Worm (Caenorhabditis elegans) whole organism, young adult: ENCODE results near the gene dmd-7.

ENCODE experiments used
- B0019.2 ChIP-seq: fragments of 200-800 bp; sonication (Bioruptor generic); conservative IDR thresholded peaks from 2 replicates; pipeline ENCODE4 v1.3.6; 2022; ENCODE audit warnings: missing genetic modification reagents, missing genetic modification characterization, missing compliant biosample characterization
- B0261.1 ChIP-seq: sonication (generic microtip); optimal IDR thresholded peaks from 2 replicates; lab custom pipeline; 2016; ENCODE audit warnings: mild to moderate bottlenecking, missing genetic modification characterization, moderate library complexity, missing compliant biosample characterization
- B0336.3 ChIP-seq: fragments of 200-800 bp; sonication (Bioruptor generic); IDR thresholded peaks from 2 replicates; pipeline ENCODE4 v1.3.6; 2022; ENCODE audit warnings: missing genetic modification characterization, missing compliant biosample characterization
- F33H1.4 ChIP-seq: fragments of 200-800 bp; sonication (Bioruptor generic); IDR thresholded peaks from 2 replicates; pipeline ENCODE4 v1.3.6; 2022; ENCODE audit warnings: missing genetic modification reagents, missing genetic modification characterization, missing compliant biosample characterization
- F37B4.10 ChIP-seq: fragments of 200-800 bp; sonication (Bioruptor generic); IDR thresholded peaks from 2 replicates; pipeline ENCODE4 v1.3.6; 2022; ENCODE audit warnings: missing genetic modification characterization, missing compliant biosample characterization
- F49E8.2 ChIP-seq: sonication (generic microtip); optimal IDR thresholded peaks from 3 replicates; lab custom pipeline; 2017; ENCODE audit warnings: missing genetic modification characterization, mild to moderate bottlenecking, missing compliant biosample characterization, antibody characterized with exemption, moderate library complexity; ENCODE audit not compliant: insufficient read depth
- F55B11.4 ChIP-seq: sonication (generic microtip); optimal IDR thresholded peaks from 2 replicates; lab custom pipeline; 2016; ENCODE audit warnings: missing compliant biosample characterization, missing genetic modification characterization, borderline replicate concordance; ENCODE audit not compliant: insufficient read depth
- F57A8.1 ChIP-seq: fragments of 200-800 bp; sonication (Bioruptor generic); optimal IDR thresholded peaks from 2 replicates; lab custom pipeline; 2018; ENCODE audit warnings: mild to moderate bottlenecking, missing genetic modification characterization, moderate library complexity, missing compliant biosample characterization
- K11D2.4 ChIP-seq: fragments of 200-800 bp; sonication (Bioruptor generic); IDR thresholded peaks from 2 replicates; pipeline ENCODE4 v1.3.6; 2022; ENCODE audit warnings: missing genetic modification reagents, missing genetic modification characterization, missing compliant biosample characterization
- T07F8.4 ChIP-seq: sonication (generic microtip); optimal IDR thresholded peaks from 2 replicates; lab custom pipeline; 2016; ENCODE audit warnings: mild to moderate bottlenecking, missing genetic modification characterization, moderate library complexity, missing compliant biosample characterization
- Y79H2A.3 ChIP-seq: fragments of 200-800 bp; sonication (Bioruptor generic); conservative IDR thresholded peaks from 2 replicates; pipeline ENCODE4 v1.3.6; 2022; ENCODE audit warnings: missing genetic modification reagents, missing genetic modification characterization, missing compliant biosample characterization
- akir-1 ChIP-seq: fragments of 200-800 bp; sonication (Bioruptor generic); optimal IDR thresholded peaks from 2 replicates; lab custom pipeline; 2018; ENCODE audit warnings: mild to moderate bottlenecking, missing genetic modification characterization, moderate library complexity, missing compliant biosample characterization
- ama-1 ChIP-seq, 3 experiments: fragments of 150-350 bp in 1 of 3; sonication (generic microtip) in 2 of 3; optimal IDR thresholded peaks; 2 replicates each; lab custom pipeline; 2014 to 2018; ENCODE audit warnings: missing biosample characterization in 2 of 3, missing genetic modification characterization in 2 of 3, missing genetic modification reagents in 2 of 3
- atf-7 ChIP-seq: sonication (generic microtip); optimal IDR thresholded peaks from 2 replicates; lab custom pipeline; 2017; ENCODE audit warnings: mild to moderate bottlenecking, missing genetic modification characterization, missing compliant biosample characterization
- attf-3 ChIP-seq: fragments of 200-800 bp; sonication (Bioruptor generic); conservative IDR thresholded peaks from 2 replicates; pipeline ENCODE4 v1.3.6; 2022; ENCODE audit warnings: missing genetic modification reagents, missing genetic modification characterization, missing compliant biosample characterization
- attf-6 ChIP-seq: fragments of 200-800 bp; sonication (Bioruptor generic); IDR thresholded peaks from 2 replicates; pipeline ENCODE4 v1.3.6; 2022; ENCODE audit warnings: missing genetic modification reagents, missing genetic modification characterization, missing compliant biosample characterization
- bed-2 ChIP-seq: fragments of 200-800 bp; sonication (Bioruptor generic); IDR thresholded peaks from 2 replicates; pipeline ENCODE4 v1.3.6; 2022; ENCODE audit warnings: missing genetic modification reagents, missing genetic modification characterization, missing compliant biosample characterization
- cebp-1 ChIP-seq, 2 experiments: fragments of 200-800 bp in 1 of 2; sonication (Bioruptor generic) in 1 of 2; sonication (generic microtip) in 1 of 2; IDR thresholded peaks in 1 of 2; optimal IDR thresholded peaks in 1 of 2; 2 replicates each; pipeline versions ENCODE4 v1.3.6 to Lab custom; 2017 to 2022; ENCODE audit warnings: missing compliant biosample characterization in 2 of 2, missing genetic modification characterization in 2 of 2, mild to moderate bottlenecking in 1 of 2, missing genetic modification reagents in 1 of 2, moderate library complexity in 1 of 2
- die-1 ChIP-seq: sonication (generic microtip); optimal IDR thresholded peaks from 2 replicates; lab custom pipeline; 2016; ENCODE audit warnings: missing genotype, mild to moderate bottlenecking, missing genetic modification characterization, missing compliant biosample characterization
- dpff-1 ChIP-seq: sonication (generic microtip); optimal IDR thresholded peaks from 2 replicates; lab custom pipeline; 2017; ENCODE audit warnings: mild to moderate bottlenecking, missing genetic modification characterization, missing compliant biosample characterization
- egrh-3 ChIP-seq: fragments of 200-800 bp; sonication (Bioruptor generic); IDR thresholded peaks from 2 replicates; pipeline ENCODE4 v1.3.6; 2022; ENCODE audit warnings: missing genetic modification reagents, missing genetic modification characterization, missing compliant biosample characterization
- hmg-20 ChIP-seq: fragments of 200-800 bp; sonication (Bioruptor generic); IDR thresholded peaks from 2 replicates; pipeline ENCODE4 v1.3.6; 2022; ENCODE audit warnings: missing genetic modification reagents, missing genetic modification characterization, missing compliant biosample characterization
- hsf-1 ChIP-seq: fragments of 200-800 bp; sonication (Bioruptor generic); IDR thresholded peaks from 2 replicates; pipeline ENCODE4 v1.3.6; 2022; ENCODE audit warnings: missing genetic modification reagents, missing genetic modification characterization, missing compliant biosample characterization
- lin-40 ChIP-seq: sonication (generic microtip); optimal IDR thresholded peaks from 2 replicates; lab custom pipeline; 2016; ENCODE audit warnings: missing genetic modification characterization, mild to moderate bottlenecking, missing compliant biosample characterization, missing genotype, missing genetic modification reagents
- madf-6 ChIP-seq: fragments of 200-800 bp; sonication (Bioruptor generic); IDR thresholded peaks from 2 replicates; pipeline ENCODE4 v1.3.6; 2022; ENCODE audit warnings: missing genetic modification reagents, missing genetic modification characterization, missing compliant biosample characterization
- mes-4 ChIP-seq: sonication (generic microtip); optimal IDR thresholded peaks from 2 replicates; lab custom pipeline; 2016; ENCODE audit warnings: missing genotype, missing genetic modification characterization, missing compliant biosample characterization
- nfyb-1 ChIP-seq: fragments of 200-800 bp; sonication (Bioruptor generic); IDR thresholded peaks from 2 replicates; pipeline ENCODE4 v1.3.6; 2022; ENCODE audit warnings: missing genetic modification reagents, missing genetic modification characterization, missing compliant biosample characterization
- nhr-120 ChIP-seq: fragments of 200-800 bp; sonication (Bioruptor generic); IDR thresholded peaks from 2 replicates; pipeline ENCODE4 v1.3.6; 2022; ENCODE audit warnings: missing genetic modification characterization, missing compliant biosample characterization
- nhr-80 ChIP-seq: sonication (generic microtip); optimal IDR thresholded peaks from 2 replicates; lab custom pipeline; 2016; ENCODE audit warnings: missing genetic modification characterization, missing compliant biosample characterization
- pbrm-1 ChIP-seq: fragments of 200-800 bp; sonication (Bioruptor generic); IDR thresholded peaks from 2 replicates; pipeline ENCODE4 v1.3.6; 2022; ENCODE audit warnings: missing genetic modification reagents, missing genetic modification characterization, missing compliant biosample characterization
- rcor-1 ChIP-seq: fragments of 200-800 bp; sonication (Bioruptor generic); IDR thresholded peaks from 2 replicates; pipeline ENCODE4 v1.3.6; 2022; ENCODE audit warnings: missing genetic modification reagents, missing genetic modification characterization, missing compliant biosample characterization
- repo-1 ChIP-seq: sonication (generic microtip); optimal IDR thresholded peaks from 2 replicates; lab custom pipeline; 2017; ENCODE audit warnings: mild to moderate bottlenecking, missing genetic modification characterization, missing compliant biosample characterization
- rpc-1 ChIP-seq, 2 experiments: fragments of 150-350 bp in 1 of 2; sonication (generic microtip) in 1 of 2; optimal IDR thresholded peaks; 2 replicates each; lab custom pipeline; 2014 to 2018; ENCODE audit warnings: missing biosample characterization in 1 of 2, missing genetic modification characterization in 1 of 2, missing genetic modification reagents in 1 of 2, missing genotype in 1 of 2
- snpc-1.1 ChIP-seq: sonication (generic microtip); optimal IDR thresholded peaks from 2 replicates; lab custom pipeline; 2017; ENCODE audit warnings: missing genetic modification characterization, mild to moderate bottlenecking, missing compliant biosample characterization, antibody characterized with exemption, moderate library complexity, missing genotype, missing genetic modification reagents; ENCODE audit not compliant: insufficient read depth
- snpc-1.3 ChIP-seq: sonication (generic microtip); optimal IDR thresholded peaks from 2 replicates; lab custom pipeline; 2017; ENCODE audit warnings: missing genetic modification characterization, mild to moderate bottlenecking, missing compliant biosample characterization, antibody characterized with exemption, moderate library complexity, missing genotype, missing genetic modification reagents; ENCODE audit not compliant: insufficient read depth
- snpc-4 ChIP-seq, 5 experiments: fragments of 150-350 bp in 1 of 5; sonication (generic microtip) in 4 of 5; optimal IDR thresholded peaks; 2 replicates each; lab custom pipeline; 2014 to 2018; ENCODE audit warnings: missing genetic modification characterization in 5 of 5, missing biosample characterization in 3 of 5, antibody characterized with exemption in 2 of 5, mild to moderate bottlenecking in 2 of 5, missing compliant biosample characterization in 2 of 5, missing genotype in 2 of 5, moderate library complexity in 2 of 5, missing genetic modification reagents in 1 of 5
- ztf-22 ChIP-seq: fragments of 200-800 bp; sonication (Bioruptor generic); optimal IDR thresholded peaks from 2 replicates; lab custom pipeline; 2018; ENCODE audit warnings: mild to moderate bottlenecking, missing genetic modification characterization, moderate library complexity, missing compliant biosample characterization

The dmd-7 gene

ce11 chrV:6224494-6224959, 22.2 kb upstream of the dmd-7 start (continued):
- TF ChIP-seq F37B4.10 (GFP tag; lab: Robert Waterston, UW): peak; percentile 84; the same call in 1 of the 2 replicates
- no peak for TF ChIP-seq nhr-120
- TF ChIP-seq hsf-1: no peak
- peak; percentile 74 for TF ChIP-seq rcor-1 (GFP tag; lab: Robert Waterston, UW)
- no peak for TF ChIP-seq B0019.2
- peak; percentile 45; the same call in 1 of the 2 replicates for TF ChIP-seq egrh-3 (GFP tag; lab: Robert Waterston, UW)
- no peak for TF ChIP-seq mes-4 (tag; lab: Kevin White, UChicago)
- TF ChIP-seq madf-6 (GFP tag; lab: Robert Waterston, UW): no peak
- no peak for TF ChIP-seq bed-2
- TF ChIP-seq akir-1 (GFP tag; lab: Kevin White, UChicago): no peak
- TF ChIP-seq snpc-1.1: no peak
- no peak for TF ChIP-seq die-1
- peak; percentile 92 for TF ChIP-seq K11D2.4
- peak; percentile 77 for TF ChIP-seq repo-1 (tag; lab: Kevin White, UChicago)
- no peak for TF ChIP-seq snpc-1.3 (tag; lab: Kevin White, UChicago)
- TF ChIP-seq cebp-1 (GFP tag; IDR thresholded peaks at IDR 0.05; lab: Robert Waterston, UW): peak; percentile 79
- TF ChIP-seq cebp-1 (tag; optimal IDR thresholded peaks at IDR 0.05; lab: Kevin White, UChicago): peak; percentile 94
- peak; percentile 57 for TF ChIP-seq ztf-22 (GFP tag; lab: Kevin White, UChicago)
- no peak for TF ChIP-seq Y79H2A.3 (GFP tag; lab: Robert Waterston, UW)
- TF ChIP-seq attf-3 (GFP tag; lab: Robert Waterston, UW): no peak
- TF ChIP-seq rpc-1 (optimal IDR thresholded peaks at IDR 0.05; lab: Kevin White, UChicago): no peak
- TF ChIP-seq rpc-1 (tag; optimal IDR thresholded peaks at IDR 0.05; lab: Kevin White, UChicago): no peak
- TF ChIP-seq snpc-4 (GFP tag; optimal IDR thresholded peaks at IDR 0.05; lab: Kevin White, UChicago): peak; percentile 9
- peak in 3 of 4 experiments; percentile 68 to 79 (median 74) for TF ChIP-seq snpc-4 (tag; optimal IDR thresholded peaks at IDR 0.05; lab: Kevin White, UChicago)
- peak; percentile 93 for TF ChIP-seq nfyb-1 (GFP tag; lab: Robert Waterston, UW)
- TF ChIP-seq T07F8.4 (tag; lab: Kevin White, UChicago): peak; percentile 17
- peak; percentile 94 for TF ChIP-seq B0336.3 (GFP tag; lab: Robert Waterston, UW)
- no peak for TF ChIP-seq F55B11.4
- TF ChIP-seq F49E8.2 (tag; lab: Kevin White, UChicago): no peak
- TF ChIP-seq atf-7 (tag; lab: Kevin White, UChicago): peak; percentile 88
- TF ChIP-seq attf-6 (GFP tag; lab: Robert Waterston, UW): no peak
- TF ChIP-seq ama-1 (optimal IDR thresholded peaks at IDR 0.05; lab: Kevin White, UChicago): peak; percentile 58
- peak; percentile 70 to 81 for TF ChIP-seq ama-1 (GFP tag; optimal IDR thresholded peaks at IDR 0.05; lab: Kevin White, UChicago)
- TF ChIP-seq B0261.1: peak; percentile 3
- no peak for TF ChIP-seq F57A8.1 (GFP tag; lab: Kevin White, UChicago)
- TF ChIP-seq dpff-1 (tag; lab: Kevin White, UChicago): no peak
- TF ChIP-seq lin-40 (tag; lab: Kevin White, UChicago): peak; percentile 92
- peak; percentile 75 for TF ChIP-seq pbrm-1 (GFP tag; lab: Robert Waterston, UW)
- peak; percentile 93 for TF ChIP-seq nhr-80 (tag; lab: Kevin White, UChicago)
- no peak for TF ChIP-seq F33H1.4 (GFP tag; lab: Robert Waterston, UW)
- peak; percentile 58; the same call in 1 of the 2 replicates for TF ChIP-seq hmg-20 (GFP tag; lab: Robert Waterston, UW)
- TF ChIP-seq, all 124 proteins: peak for 63
